Worm (Caenorhabditis elegans) whole organism, L2 larva: Measurements from ENCODE around the gene ZK353.4.

Source experiments
- F13H6.1 ChIP-seq: sonication (generic microtip); optimal IDR thresholded peaks from 2 replicates; lab custom pipeline; 2016; ENCODE audit warnings: missing genetic modification characterization, missing compliant biosample characterization
- ceh-16 ChIP-seq: fragments of 150-350 bp; optimal IDR thresholded peaks from 2 replicates; lab custom pipeline; 2014; ENCODE audit warnings: missing biosample characterization, missing genetic modification characterization
- crh-2 ChIP-seq: sonication (generic microtip); optimal IDR thresholded peaks from 2 replicates; lab custom pipeline; 2017; ENCODE audit warnings: missing biosample characterization, missing genetic modification characterization
- nhr-12 ChIP-seq: fragments of 150-350 bp; optimal IDR thresholded peaks from 2 replicates; lab custom pipeline; 2014; ENCODE audit warnings: missing biosample characterization, missing genetic modification characterization
- nhr-129 ChIP-seq: fragments of 150-350 bp; optimal IDR thresholded peaks from 2 replicates; lab custom pipeline; 2014; ENCODE audit warnings: missing biosample characterization, missing genetic modification characterization
- nhr-77 ChIP-seq: fragments of 150-350 bp; optimal IDR thresholded peaks from 2 replicates; lab custom pipeline; 2014; ENCODE audit warnings: missing biosample characterization, missing genetic modification characterization

DNA sequence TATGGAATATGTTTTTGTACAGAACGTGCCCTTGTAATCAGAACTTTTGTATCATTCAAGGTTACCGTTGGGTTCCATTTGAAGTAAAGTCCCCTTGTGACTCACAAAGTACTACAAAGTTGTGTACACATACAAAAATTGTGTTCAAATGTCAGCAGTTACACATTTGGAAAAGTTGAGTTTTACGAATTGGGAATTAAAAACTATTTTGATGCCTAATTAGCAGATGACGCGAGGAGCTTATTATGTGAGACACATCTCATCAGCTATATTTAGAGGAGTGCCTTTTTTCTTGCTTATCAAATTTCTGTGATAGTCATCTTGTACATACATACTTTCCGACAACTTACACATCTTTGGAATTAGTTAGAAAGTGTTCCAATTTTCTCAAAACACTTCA, 24.1 kb upstream of the ZK353.4 start:
- TF ChIP-seq nhr-77 (tag; lab: Kevin White, UChicago) (no peak), ceh-16 (no peak), nhr-12 (tag; lab: Kevin White, UChicago) (no peak), crh-2 (tag; lab: Kevin White, UChicago) (no peak), F13H6.1 (tag; lab: Kevin White, UChicago) (no peak), nhr-129 (no peak)
